Fruit fly (Drosophila melanogaster): Measurements from ENCODE around the gene dnt.

- TF ChIP-seq z (GFP tag; IDR thresholded peaks at IDR 0.05): no peak
- TF ChIP-seq lab (GFP tag; optimal IDR thresholded peaks at IDR 0.05): no peak
- TF ChIP-seq CG7987 (GFP tag; optimal IDR thresholded peaks at IDR 0.05): no peak
- TF ChIP-seq row (GFP tag; IDR thresholded peaks at IDR 0.05): 0 out of 3 replicates have a peak, but pooled peaks have one; percentile 16
These were observed 3.3 kb upstream of the dnt start for dm6 chr2L:19366301-19366700.

All from whole organism, embryonic.